Worm (Caenorhabditis elegans) whole organism, L2 larva: ENCODE measurements around the gene E01G6.2.

ENCODE experiments used
- C34F6.9 ChIP-seq: fragments of 150-350 bp; optimal IDR thresholded peaks from 2 replicates; lab custom pipeline; 2014; ENCODE audit warnings: missing biosample characterization, missing genetic modification characterization
- ama-1 ChIP-seq: fragments of 150-350 bp; optimal IDR thresholded peaks from 2 replicates; lab custom pipeline; 2018; ENCODE audit warnings: inconsistent platforms
- ceh-16 ChIP-seq: fragments of 150-350 bp; optimal IDR thresholded peaks from 2 replicates; lab custom pipeline; 2014; ENCODE audit warnings: missing biosample characterization, missing genetic modification characterization
- egl-27 ChIP-seq: sonication (generic microtip); optimal IDR thresholded peaks from 3 replicates; lab custom pipeline; 2017; ENCODE audit warnings: missing biosample characterization, missing genetic modification reagents, missing genetic modification characterization
- gmeb-1 ChIP-seq: fragments of 150-350 bp; optimal IDR thresholded peaks from 2 replicates; lab custom pipeline; 2014; ENCODE audit warnings: missing biosample characterization, missing genetic modification characterization
- lin-39 ChIP-seq: fragments of 150-350 bp; optimal IDR thresholded peaks from 2 replicates; lab custom pipeline; 2014; ENCODE audit warnings: missing biosample characterization, missing genetic modification reagents, missing genetic modification characterization
- lsy-2 ChIP-seq, 2 experiments: fragments of 150-350 bp in 1 of 2; sonication (generic microtip) in 1 of 2; optimal IDR thresholded peaks; 2 replicates each; lab custom pipeline; 2014 to 2017; ENCODE audit warnings: missing biosample characterization in 2 of 2, missing genetic modification characterization in 2 of 2
- mab-5 ChIP-seq: fragments of 150-350 bp; optimal IDR thresholded peaks from 2 replicates; lab custom pipeline; 2014; ENCODE audit warnings: missing biosample characterization, missing genetic modification characterization
- nhr-12 ChIP-seq: fragments of 150-350 bp; optimal IDR thresholded peaks from 2 replicates; lab custom pipeline; 2014; ENCODE audit warnings: missing biosample characterization, missing genetic modification characterization
- nhr-237 ChIP-seq: fragments of 150-350 bp; optimal IDR thresholded peaks from 2 replicates; lab custom pipeline; 2014; ENCODE audit warnings: missing biosample characterization, missing genetic modification characterization
- zag-1 ChIP-seq: fragments of 150-350 bp; optimal IDR thresholded peaks from 2 replicates; lab custom pipeline; 2014; ENCODE audit warnings: missing biosample characterization, missing genetic modification characterization

- TF ChIP-seq ama-1 (lab: Kevin White, UChicago) (no peak), egl-27 (no peak), nhr-12 (tag; lab: Kevin White, UChicago) (no peak), C34F6.9 (tag; lab: Kevin White, UChicago) (no peak), lsy-2 (tag; optimal IDR thresholded peaks at IDR 0.05; lab: Kevin White, UChicago) (no peak), lin-39 (tag; lab: Kevin White, UChicago) (no peak), zag-1 (tag; lab: Kevin White, UChicago) (no peak), nhr-237 (tag; lab: Kevin White, UChicago) (no peak), gmeb-1 (no peak), mab-5 (no peak), ceh-16 (tag; lab: Kevin White, UChicago) (no peak)
Observed at ce11 chrX:12234424-12234823, 22.0 kb upstream of the E01G6.2 start.
